Worm (Caenorhabditis elegans) whole organism, L3 larva: ENCODE measurements around the gene rps-25.

Source experiments
- aly-2 ChIP-seq: fragments of 150-350 bp; optimal IDR thresholded peaks from 2 replicates; lab custom pipeline; 2014; ENCODE audit warnings: missing biosample characterization, missing genetic modification characterization
- ama-1 ChIP-seq: fragments of 150-350 bp; optimal IDR thresholded peaks from 2 replicates; lab custom pipeline; 2018
- ceh-28 ChIP-seq: fragments of 150-350 bp; optimal IDR thresholded peaks from 2 replicates; lab custom pipeline; 2014; ENCODE audit warnings: missing biosample characterization, missing genetic modification reagents, missing genetic modification characterization
- fos-1 ChIP-seq: fragments of 150-350 bp; optimal IDR thresholded peaks from 2 replicates; lab custom pipeline; 2014; ENCODE audit warnings: missing biosample characterization, missing genetic modification characterization
- mdl-1 ChIP-seq: fragments of 150-350 bp; optimal IDR thresholded peaks from 2 replicates; lab custom pipeline; 2014; ENCODE audit warnings: missing biosample characterization, missing genetic modification characterization
- nfya-1 ChIP-seq: sonication (generic microtip); optimal IDR thresholded peaks from 2 replicates; lab custom pipeline; 2017; ENCODE audit warnings: missing genetic modification characterization, mild to moderate bottlenecking, missing compliant biosample characterization, antibody characterized with exemption, moderate library complexity; ENCODE audit not compliant: insufficient read depth
- skn-1 ChIP-seq: fragments of 150-350 bp; optimal IDR thresholded peaks from 2 replicates; lab custom pipeline; 2014; ENCODE audit warnings: missing biosample characterization, missing genetic modification characterization
- unc-62 ChIP-seq: fragments of 150-350 bp; sonication (generic microtip); optimal IDR thresholded peaks from 4 replicates; lab custom pipeline; 2014; ENCODE audit warnings: missing biosample characterization, missing genetic modification reagents, missing genetic modification characterization

ce11 chrIV:5983191-5983590 is 35.8 kb upstream of the rps-25 start:
- no peak for TF ChIP-seq nfya-1
- TF ChIP-seq skn-1 (tag; lab: Kevin White, UChicago): no peak
- no peak for TF ChIP-seq ama-1
- no peak for TF ChIP-seq mdl-1 (tag; lab: Kevin White, UChicago)
- no peak for TF ChIP-seq fos-1 (tag; lab: Kevin White, UChicago)
- no peak for TF ChIP-seq aly-2
- TF ChIP-seq unc-62 (GFP tag; lab: Kevin White, UChicago): no peak
- TF ChIP-seq ceh-28: no peak
